Worm (Caenorhabditis elegans): ENCODE measurements around the gene dhhc-10.

DNA sequence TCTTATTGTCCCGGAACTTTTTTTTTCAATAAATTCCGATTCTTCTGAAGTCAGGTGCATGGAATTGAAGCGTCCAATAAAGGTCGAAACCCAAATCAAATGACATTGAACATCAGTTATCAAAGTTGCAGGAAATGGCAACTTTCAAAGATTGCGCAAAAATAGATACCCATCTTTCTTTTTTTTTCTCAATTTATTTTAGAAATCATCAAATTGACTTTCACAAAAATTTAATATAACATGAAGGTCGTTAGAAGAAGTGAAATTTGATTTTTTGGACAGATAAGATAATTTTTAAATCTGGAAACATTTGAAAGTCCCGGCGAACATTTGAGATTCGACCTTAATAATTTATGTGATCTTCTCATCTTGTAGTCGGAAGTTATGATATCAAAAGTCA lies 1.3 kb upstream of the dhhc-10 start:
- no peak for TF ChIP-seq ama-1 (optimal IDR thresholded peaks at IDR 0.05)
- no peak for TF ChIP-seq pes-1 (GFP tag; IDR thresholded peaks at IDR 0.05)
- TF ChIP-seq hnd-1 (tag; optimal IDR thresholded peaks at IDR 0.05) = no peak
- no peak for TF ChIP-seq flt-1 (GFP tag; IDR thresholded peaks at IDR 0.05)
- no peak for TF ChIP-seq F13C5.2 (tag; optimal IDR thresholded peaks at IDR 0.05)
- no peak for TF ChIP-seq ceh-36 (tag; optimal IDR thresholded peaks at IDR 0.05)
- no peak for TF ChIP-seq hmg-4 (GFP tag; optimal IDR thresholded peaks at IDR 0.05)
- TF ChIP-seq sea-1 (GFP tag; conservative IDR thresholded peaks at IDR 0.05) = no peak
- TF ChIP-seq aly-1 (tag; optimal IDR thresholded peaks at IDR 0.05) = no peak
- TF ChIP-seq ets-7 (tag; optimal IDR thresholded peaks at IDR 0.05) = no peak
- no peak for TF ChIP-seq ceh-13 (GFP tag; optimal IDR thresholded peaks at IDR 0.05)
- no peak for TF ChIP-seq scrt-1 (GFP tag; IDR thresholded peaks at IDR 0.05)
- TF ChIP-seq hmbx-1 (tag; optimal IDR thresholded peaks at IDR 0.05) = no peak
- TF ChIP-seq B0310.2 (tag; optimal IDR thresholded peaks at IDR 0.05) = no peak
